Fruit fly (Drosophila melanogaster) whole organism, prepupa: ENCODE measurements around the gene CG10286.

Experiments
- Blimp-1 ChIP-seq: fragments of 200-800 bp; sonication (Bioruptor generic); optimal IDR thresholded peaks from 3 replicates; lab custom pipeline; 2017; ENCODE audit warnings: missing biosample characterization, missing genetic modification characterization, mild to moderate bottlenecking, moderate library complexity, missing genetic modification reagents
- CG10631 ChIP-seq: fragments of 200-800 bp; sonication (Bioruptor generic); optimal IDR thresholded peaks from 2 replicates; lab custom pipeline; 2016; ENCODE audit warnings: missing biosample characterization, missing genetic modification characterization
- CG10669 ChIP-seq: fragments of 200-800 bp; sonication (Bioruptor generic); optimal IDR thresholded peaks from 3 replicates; lab custom pipeline; 2018; ENCODE audit warnings: missing biosample characterization, mild to moderate bottlenecking, missing genetic modification characterization, moderate library complexity
- CG11294 ChIP-seq: fragments of 200-800 bp; sonication (Bioruptor generic); IDR thresholded peaks from 2 replicates; pipeline ENCODE4 v1.3.6; 2022; ENCODE audit warnings: missing biosample characterization, missing genetic modification characterization
- CG11762 ChIP-seq: fragments of 200-800 bp; sonication (Bioruptor generic); optimal IDR thresholded peaks from 3 replicates; lab custom pipeline; 2016; ENCODE audit warnings: missing biosample characterization, missing genetic modification characterization; ENCODE audit not compliant: insufficient read depth
- CG11902 ChIP-seq: fragments of 200-800 bp; sonication (Bioruptor generic); optimal IDR thresholded peaks from 3 replicates; lab custom pipeline; 2016; ENCODE audit warnings: missing biosample characterization, missing genetic modification characterization
- CG1621 ChIP-seq: fragments of 200-800 bp; sonication (Bioruptor generic); optimal IDR thresholded peaks from 3 replicates; lab custom pipeline; 2018; ENCODE audit warnings: missing biosample characterization, mild to moderate bottlenecking, missing genetic modification characterization
- CG16779 ChIP-seq: fragments of 200-800 bp; sonication (Bioruptor generic); optimal IDR thresholded peaks from 3 replicates; lab custom pipeline; 2017; ENCODE audit warnings: missing biosample characterization, mild to moderate bottlenecking, missing genetic modification characterization
- CG3032 ChIP-seq: fragments of 200-800 bp; optimal IDR thresholded peaks from 2 replicates; lab custom pipeline; 2019; ENCODE audit warnings: missing biosample characterization, mild to moderate bottlenecking, missing genetic modification characterization, moderate library complexity
- CG31627 ChIP-seq: fragments of 200-800 bp; sonication (Bioruptor generic); optimal IDR thresholded peaks from 3 replicates; lab custom pipeline; 2016; ENCODE audit warnings: missing biosample characterization, missing genetic modification characterization
- CG34406 ChIP-seq: fragments of 200-800 bp; sonication (Bioruptor generic); optimal IDR thresholded peaks from 3 replicates; lab custom pipeline; 2016; ENCODE audit warnings: missing biosample characterization, missing genetic modification characterization
- CG6163 ChIP-seq: fragments of 200-800 bp; sonication (Bioruptor generic); IDR thresholded peaks from 3 replicates; pipeline ENCODE4 v1.3.6; 2022; ENCODE audit warnings: missing biosample characterization, missing genetic modification characterization
- CG6792 ChIP-seq: fragments of 200-800 bp; sonication (Bioruptor generic); optimal IDR thresholded peaks from 3 replicates; lab custom pipeline; 2016; ENCODE audit warnings: missing biosample characterization, missing genetic modification characterization
- CG6808 ChIP-seq: fragments of 200-800 bp; sonication (Bioruptor generic); optimal IDR thresholded peaks from 3 replicates; lab custom pipeline; 2017; ENCODE audit warnings: missing biosample characterization, missing genetic modification characterization, mild to moderate bottlenecking, moderate library complexity, missing genetic modification reagents
- CG7368 ChIP-seq: fragments of 200-800 bp; sonication (Bioruptor generic); optimal IDR thresholded peaks from 3 replicates; lab custom pipeline; 2016; ENCODE audit warnings: missing biosample characterization, missing genetic modification characterization
- CG8119 ChIP-seq: fragments of 200-800 bp; sonication (Bioruptor generic); IDR thresholded peaks from 3 replicates; pipeline ENCODE4 v1.3.6; 2022; ENCODE audit warnings: missing biosample characterization, missing genetic modification characterization
- CG8319 ChIP-seq: fragments of 200-800 bp; sonication (Bioruptor generic); optimal IDR thresholded peaks from 3 replicates; lab custom pipeline; 2016; ENCODE audit warnings: missing biosample characterization, missing genetic modification characterization
- CG8632 ChIP-seq: fragments of 200-800 bp; sonication (Bioruptor generic); optimal IDR thresholded peaks from 3 replicates; lab custom pipeline; 2016; ENCODE audit warnings: missing biosample characterization, missing genetic modification characterization
- CG9139 ChIP-seq: fragments of 200-800 bp; sonication (Bioruptor generic); optimal IDR thresholded peaks from 3 replicates; lab custom pipeline; 2017; ENCODE audit warnings: missing biosample characterization, mild to moderate bottlenecking, missing genetic modification characterization
- Eip75B ChIP-seq: fragments of 200-800 bp; sonication (Bioruptor generic); optimal IDR thresholded peaks from 3 replicates; lab custom pipeline; 2016; ENCODE audit warnings: missing biosample characterization, missing genetic modification characterization
- Eip78C ChIP-seq: fragments of 200-800 bp; sonication (Bioruptor generic); peaks from one replicate; lab custom pipeline; 2016; ENCODE audit warnings: missing biosample characterization, missing genetic modification characterization
- Ets21C ChIP-seq: fragments of 200-800 bp; sonication (Bioruptor generic); optimal IDR thresholded peaks from 3 replicates; lab custom pipeline; 2016; ENCODE audit warnings: missing biosample characterization, missing genetic modification characterization
- Ets96B ChIP-seq: fragments of 200-800 bp; optimal IDR thresholded peaks from 2 replicates; lab custom pipeline; 2019; ENCODE audit warnings: missing biosample characterization, mild to moderate bottlenecking, missing genetic modification characterization, moderate library complexity
- Hr4 ChIP-seq: fragments of 200-800 bp; sonication (Bioruptor generic); optimal IDR thresholded peaks from 3 replicates; lab custom pipeline; 2016; ENCODE audit warnings: missing biosample characterization, missing genetic modification characterization
- Lpt ChIP-seq: fragments of 200-800 bp; sonication (Bioruptor generic); optimal IDR thresholded peaks from 3 replicates; lab custom pipeline; 2016; ENCODE audit warnings: missing biosample characterization, missing genetic modification characterization
- Met ChIP-seq: fragments of 200-800 bp; sonication (Bioruptor generic); optimal IDR thresholded peaks from 3 replicates; lab custom pipeline; 2016; ENCODE audit warnings: missing biosample characterization, missing genetic modification characterization
- OdsH ChIP-seq: fragments of 200-800 bp; sonication (Bioruptor generic); optimal IDR thresholded peaks from 3 replicates; lab custom pipeline; 2016; ENCODE audit warnings: missing biosample characterization, missing genetic modification characterization
- Smox ChIP-seq: fragments of 200-800 bp; sonication (Bioruptor generic); optimal IDR thresholded peaks from 3 replicates; lab custom pipeline; 2016; ENCODE audit warnings: missing biosample characterization, missing genetic modification characterization
- Sox102F ChIP-seq: fragments of 200-800 bp; sonication (Bioruptor generic); optimal IDR thresholded peaks from 2 replicates; lab custom pipeline; 2016; ENCODE audit warnings: missing biosample characterization, mild to moderate bottlenecking, missing genetic modification characterization
- Sox14 ChIP-seq: fragments of 200-800 bp; sonication (Bioruptor generic); optimal IDR thresholded peaks from 3 replicates; lab custom pipeline; 2016; ENCODE audit warnings: missing biosample characterization, missing genetic modification characterization
- Sox15 ChIP-seq: fragments of 200-800 bp; sonication (Bioruptor generic); optimal IDR thresholded peaks from 3 replicates; lab custom pipeline; 2016; ENCODE audit warnings: missing biosample characterization, missing genetic modification characterization
- acj6 ChIP-seq: fragments of 200-800 bp; sonication (Bioruptor generic); optimal IDR thresholded peaks from 3 replicates; lab custom pipeline; 2016; ENCODE audit warnings: missing biosample characterization, missing genetic modification characterization
- dac ChIP-seq: fragments of 200-800 bp; sonication (Bioruptor generic); optimal IDR thresholded peaks from 2 replicates; lab custom pipeline; 2017; ENCODE audit warnings: missing biosample characterization, mild to moderate bottlenecking, missing genetic modification characterization
- dsx ChIP-seq: fragments of 200-800 bp; optimal IDR thresholded peaks from 3 replicates; lab custom pipeline; 2019; ENCODE audit warnings: missing biosample characterization, mild to moderate bottlenecking, missing genetic modification characterization, moderate library complexity; ENCODE audit not compliant: poor library complexity, severe bottlenecking
- eg ChIP-seq: fragments of 200-800 bp; sonication (Bioruptor generic); IDR thresholded peaks from 3 replicates; pipeline ENCODE4 v1.3.6; 2022; ENCODE audit warnings: missing biosample characterization, missing genetic modification characterization
- fd59A ChIP-seq: fragments of 200-800 bp; sonication (Bioruptor generic); optimal IDR thresholded peaks from 2 replicates; lab custom pipeline; 2017; ENCODE audit warnings: missing biosample characterization, mild to moderate bottlenecking, missing genetic modification characterization, missing genetic modification reagents
- fd85E ChIP-seq: fragments of 200-800 bp; sonication (Bioruptor generic); optimal IDR thresholded peaks from 3 replicates; lab custom pipeline; 2016; ENCODE audit warnings: missing biosample characterization, missing genetic modification characterization
- fkh ChIP-seq: fragments of 200-800 bp; sonication (Bioruptor generic); optimal IDR thresholded peaks from 3 replicates; lab custom pipeline; 2017; ENCODE audit warnings: missing biosample characterization, mild to moderate bottlenecking, missing genetic modification characterization, moderate library complexity
- lz ChIP-seq: fragments of 200-800 bp; sonication (Bioruptor generic); optimal IDR thresholded peaks from 3 replicates; lab custom pipeline; 2016; ENCODE audit warnings: missing biosample characterization, missing genetic modification characterization
- pdm3 ChIP-seq: fragments of 200-800 bp; sonication (Bioruptor generic); optimal IDR thresholded peaks from 3 replicates; lab custom pipeline; 2016; ENCODE audit warnings: missing biosample characterization, missing genetic modification characterization
- vri ChIP-seq: fragments of 200-800 bp; sonication (Bioruptor generic); optimal IDR thresholded peaks from 3 replicates; lab custom pipeline; 2016; ENCODE audit warnings: missing biosample characterization, mild to moderate bottlenecking, missing genetic modification characterization

The CG10286 gene

dm6 chr3R:6339795-6340194, 29.0 kb upstream of the CG10286 start, which contains the start of gene Osi20:
Osi20 (plus strand) TSS chr3R:6340095.
- no peak for TF ChIP-seq Blimp-1 (GFP tag; lab: Kevin White, UChicago)
- no peak for TF ChIP-seq CG8319
- TF ChIP-seq vri (GFP tag; lab: Kevin White, UChicago): no peak
- TF ChIP-seq Ets96B (tag; lab: Kevin White, UChicago): no peak
- TF ChIP-seq CG9139 (GFP tag; lab: Kevin White, UChicago): no peak
- no peak for TF ChIP-seq CG6808 (GFP tag; lab: Kevin White, UChicago)
- no peak for TF ChIP-seq Lpt (GFP tag; lab: Kevin White, UChicago)
- TF ChIP-seq CG34406 (GFP tag; lab: Kevin White, UChicago): no peak
- no peak for TF ChIP-seq CG7368 (GFP tag; lab: Kevin White, UChicago)

- TF ChIP-seq fkh (GFP tag; lab: Kevin White, UChicago) (no peak), CG10631 (GFP tag; lab: Kevin White, UChicago) (no peak), Ets21C (GFP tag; lab: Kevin White, UChicago) (no peak), Sox15 (GFP tag; lab: Kevin White, UChicago) (no peak), CG8119 (no peak), fd59A (no peak), eg (GFP tag; lab: Robert Waterston, UW) (no peak), Met (GFP tag; lab: Kevin White, UChicago) (no peak), Sox14 (GFP tag; lab: Kevin White, UChicago) (no peak), vri (GFP tag; lab: Kevin White, UChicago) (no peak), fd85E (GFP tag; lab: Kevin White, UChicago) (no peak), CG6163 (GFP tag; lab: Robert Waterston, UW) (no peak)
Measured at dm6 chr3R:6341668-6342067, 27.1 kb upstream of the CG10286 start, which contains the start of gene CG17917. CG17917 (plus strand) TSS chr3R:6341968.

dm6 chr3R:6342702-6343101, 26.1 kb upstream of the CG10286 start, which contains the start of gene CG10298:
CG10298 (plus strand) TSS chr3R:6343002.
- TF ChIP-seq CG8119 (no peak), dac (GFP tag; lab: Kevin White, UChicago) (no peak), acj6 (GFP tag; lab: Kevin White, UChicago) (no peak), CG16779 (tag; lab: Kevin White, UChicago) (no peak), fd59A (no peak), CG31627 (GFP tag; lab: Kevin White, UChicago) (no peak), CG8632 (GFP tag; lab: Kevin White, UChicago) (no peak), CG6163 (GFP tag; lab: Robert Waterston, UW) (no peak), vri (GFP tag; lab: Kevin White, UChicago) (no peak), CG7368 (GFP tag; lab: Kevin White, UChicago) (no peak), CG11294 (no peak), CG34406 (GFP tag; lab: Kevin White, UChicago) (no peak), CG11902 (GFP tag; lab: Kevin White, UChicago) (no peak), pdm3 (GFP tag; lab: Kevin White, UChicago) (no peak), dsx (GFP tag; lab: Kevin White, UChicago) (no peak), CG6792 (GFP tag; lab: Kevin White, UChicago) (no peak), Eip78C (no peak), CG10669 (no peak), Eip75B (no peak), Smox (GFP tag; lab: Kevin White, UChicago) (no peak)

- TF ChIP-seq OdsH: peak; percentile 60
- TF ChIP-seq CG8632 (GFP tag; lab: Kevin White, UChicago): peak; percentile 57
- TF ChIP-seq CG31627 (GFP tag; lab: Kevin White, UChicago): peak; percentile 13
- TF ChIP-seq acj6 (GFP tag; lab: Kevin White, UChicago): peak; percentile 52
- no peak for TF ChIP-seq fd85E (GFP tag; lab: Kevin White, UChicago)
- 0 out of 3 replicates have a peak, but pooled peaks have one; percentile 14 for TF ChIP-seq eg (GFP tag; lab: Robert Waterston, UW)
- TF ChIP-seq CG1621 (tag; lab: Kevin White, UChicago): peak; percentile 99
- no peak for TF ChIP-seq CG11762 (GFP tag; lab: Kevin White, UChicago)
- TF ChIP-seq Sox102F (GFP tag; lab: Kevin White, UChicago): no peak
- TF ChIP-seq CG3032 (tag; lab: Kevin White, UChicago): peak; percentile 37
- TF ChIP-seq Smox (GFP tag; lab: Kevin White, UChicago): peak; percentile 27
- TF ChIP-seq Ets96B (tag; lab: Kevin White, UChicago): peak; percentile 27
- peak; percentile 14 for TF ChIP-seq lz (GFP tag; lab: Kevin White, UChicago)
- peak; percentile 53 for TF ChIP-seq CG6808 (GFP tag; lab: Kevin White, UChicago)
- TF ChIP-seq CG34406 (GFP tag; lab: Kevin White, UChicago): peak; percentile 58
- TF ChIP-seq CG11902 (GFP tag; lab: Kevin White, UChicago): no peak
- peak; percentile 19 for TF ChIP-seq Hr4 (GFP tag; lab: Kevin White, UChicago)
- TF ChIP-seq CG16779 (tag; lab: Kevin White, UChicago): no peak
- peak; percentile 22 for TF ChIP-seq CG6792 (GFP tag; lab: Kevin White, UChicago)
- TF ChIP-seq Eip78C: peak; percentile 60
- peak; percentile 15 for TF ChIP-seq Sox15 (GFP tag; lab: Kevin White, UChicago)
- TF ChIP-seq CG10631 (GFP tag; lab: Kevin White, UChicago): peak; percentile 39
- peak; percentile 24 for TF ChIP-seq pdm3 (GFP tag; lab: Kevin White, UChicago)
Measured at dm6 chr3R:6343396-6344239, 25.1 kb upstream of the CG10286 start, which contains the start of gene CG17919. CG17919 (plus strand) TSS chr3R:6344029.
